Worm (Caenorhabditis elegans) whole organism, L4 larva: Measurements from ENCODE around the gene vab-23.

Source experiments
- D1046.2 ChIP-seq: fragments of 200-800 bp; sonication (Bioruptor generic); IDR thresholded peaks from 2 replicates; pipeline ENCODE4 v1.3.6; 2022; ENCODE audit warnings: missing genetic modification characterization, missing compliant biosample characterization
- F10B5.3 ChIP-seq: sonication (generic microtip); optimal IDR thresholded peaks from 2 replicates; lab custom pipeline; 2016; ENCODE audit warnings: mild to moderate bottlenecking, missing genetic modification characterization, missing compliant biosample characterization
- F44E2.7 ChIP-seq: fragments of 200-800 bp; sonication (Bioruptor generic); IDR thresholded peaks from 2 replicates; pipeline ENCODE4 v2.1.2; 2022; ENCODE audit warnings: missing genetic modification characterization, missing compliant biosample characterization
- R02D3.7 ChIP-seq: fragments of 150-350 bp; sonication (generic microtip); optimal IDR thresholded peaks from 3 replicates; lab custom pipeline; 2014; ENCODE audit warnings: missing biosample characterization, missing genetic modification characterization
- Y105C5A.15 ChIP-seq: fragments of 200-800 bp; sonication (Bioruptor generic); IDR thresholded peaks from 2 replicates; pipeline ENCODE4 v1.3.6; 2022; ENCODE audit warnings: missing genetic modification characterization, missing compliant biosample characterization
- Y48G9A.11 ChIP-seq: fragments of 200-800 bp; sonication (Bioruptor generic); IDR thresholded peaks from 2 replicates; pipeline ENCODE4 v1.3.6; 2022; ENCODE audit warnings: missing genetic modification reagents, missing genetic modification characterization, missing compliant biosample characterization
- Y5F2A.4 ChIP-seq: fragments of 200-800 bp; sonication (Bioruptor generic); optimal IDR thresholded peaks from 2 replicates; lab custom pipeline; 2018; ENCODE audit warnings: mild to moderate bottlenecking, missing genetic modification characterization, missing compliant biosample characterization
- Y75B8A.6 ChIP-seq: fragments of 200-800 bp; sonication (Bioruptor generic); IDR thresholded peaks from 2 replicates; pipeline ENCODE4 v1.3.6; 2022; ENCODE audit warnings: missing genetic modification reagents, missing genetic modification characterization, missing compliant biosample characterization
- ZK337.2 ChIP-seq: fragments of 200-800 bp; sonication (Bioruptor generic); IDR thresholded peaks from 2 replicates; pipeline ENCODE4 v1.3.6; 2022; ENCODE audit warnings: missing genetic modification reagents, missing genetic modification characterization, missing compliant biosample characterization
- ZK546.5 ChIP-seq, 2 experiments: sonication (generic microtip); optimal IDR thresholded peaks; 2 replicates each; lab custom pipeline; 2017; ENCODE audit warnings: missing biosample characterization in 2 of 2, missing genetic modification characterization in 2 of 2
- aly-2 ChIP-seq: sonication (generic microtip); optimal IDR thresholded peaks from 2 replicates; lab custom pipeline; 2018; ENCODE audit warnings: missing biosample characterization, missing genetic modification characterization
- ama-1 ChIP-seq: fragments of 150-350 bp; optimal IDR thresholded peaks from 2 replicates; lab custom pipeline; 2014; ENCODE audit warnings: inconsistent platforms, mixed read lengths
- ceh-32 ChIP-seq: sonication (generic microtip); optimal IDR thresholded peaks from 2 replicates; lab custom pipeline; 2016; ENCODE audit warnings: mild to moderate bottlenecking, missing genetic modification characterization, missing compliant biosample characterization; ENCODE audit not compliant: poor library complexity
- ceh-44 ChIP-seq: fragments of 200-800 bp; sonication (Bioruptor generic); IDR thresholded peaks from 2 replicates; pipeline ENCODE4 v1.3.6; 2022; ENCODE audit warnings: missing genetic modification reagents, missing genetic modification characterization, missing compliant biosample characterization
- ceh-62 ChIP-seq: sonication (generic microtip); optimal IDR thresholded peaks from 2 replicates; lab custom pipeline; 2017; ENCODE audit warnings: missing biosample characterization, missing genetic modification characterization
- ceh-82 ChIP-seq: sonication (generic microtip); optimal IDR thresholded peaks from 2 replicates; lab custom pipeline; 2017; ENCODE audit warnings: missing biosample characterization, missing genetic modification characterization
- dmd-9 ChIP-seq: fragments of 200-800 bp; sonication (Bioruptor generic); IDR thresholded peaks from 2 replicates; pipeline ENCODE4 v1.3.6; 2022; ENCODE audit warnings: missing genetic modification reagents, missing genetic modification characterization, missing compliant biosample characterization
- dpl-1 ChIP-seq: fragments of 150-350 bp; optimal IDR thresholded peaks from 2 replicates; lab custom pipeline; 2014; ENCODE audit warnings: missing biosample characterization, missing genetic modification reagents, missing genetic modification characterization
- fkh-10 ChIP-seq: fragments of 150-350 bp; optimal IDR thresholded peaks from 2 replicates; lab custom pipeline; 2014; ENCODE audit warnings: missing biosample characterization, missing genetic modification reagents, missing genetic modification characterization
- fos-1 ChIP-seq: fragments of 150-350 bp; optimal IDR thresholded peaks from 2 replicates; lab custom pipeline; 2014; ENCODE audit warnings: missing biosample characterization, missing genetic modification characterization
- jun-1 ChIP-seq: fragments of 150-350 bp; optimal IDR thresholded peaks from 2 replicates; lab custom pipeline; 2014; ENCODE audit warnings: missing biosample characterization, missing genetic modification reagents, missing genetic modification characterization
- lin-1 ChIP-seq: fragments of 200-800 bp; sonication (Bioruptor generic); IDR thresholded peaks from 2 replicates; pipeline ENCODE4 v1.3.6; 2022; ENCODE audit warnings: missing genetic modification reagents, missing genetic modification characterization, missing compliant biosample characterization
- lin-13 ChIP-seq: fragments of 150-350 bp; optimal IDR thresholded peaks from 2 replicates; lab custom pipeline; 2014; ENCODE audit warnings: missing biosample characterization, missing genetic modification reagents, missing genetic modification characterization
- lin-38 ChIP-seq: fragments of 200-800 bp; sonication (Bioruptor generic); IDR thresholded peaks from 2 replicates; pipeline ENCODE4 v1.3.6; 2022; ENCODE audit warnings: missing genetic modification reagents, missing genetic modification characterization, missing compliant biosample characterization
- lin-39 ChIP-seq: fragments of 150-350 bp; optimal IDR thresholded peaks from 2 replicates; lab custom pipeline; 2014; ENCODE audit warnings: missing biosample characterization, missing genetic modification reagents, missing genetic modification characterization
- lsy-2 ChIP-seq, 2 experiments: fragments of 150-350 bp in 1 of 2; sonication (generic microtip) in 1 of 2; optimal IDR thresholded peaks; 2 replicates each; lab custom pipeline; 2014 to 2017; ENCODE audit warnings: missing biosample characterization in 2 of 2, missing genetic modification characterization in 2 of 2
- madf-5 ChIP-seq, 2 experiments: fragments of 200-800 bp; sonication (Bioruptor generic); IDR thresholded peaks; 2 replicates each; pipeline ENCODE4 v1.3.6; 2022; ENCODE audit warnings: missing compliant biosample characterization in 2 of 2, missing genetic modification characterization in 2 of 2
- mdl-1 ChIP-seq, 2 experiments: fragments of 150-350 bp in 1 of 2; sonication (generic microtip) in 1 of 2; optimal IDR thresholded peaks; 2 replicates each; lab custom pipeline; 2014 to 2017; ENCODE audit warnings: missing biosample characterization in 2 of 2, missing genetic modification characterization in 2 of 2
- mdt-29 ChIP-seq: fragments of 200-800 bp; sonication (Bioruptor generic); IDR thresholded peaks from 2 replicates; pipeline ENCODE4 v1.3.6; 2022; ENCODE audit warnings: missing genetic modification reagents, missing genetic modification characterization, missing compliant biosample characterization
- mes-2 ChIP-seq: sonication (generic microtip); optimal IDR thresholded peaks from 2 replicates; lab custom pipeline; 2016; ENCODE audit warnings: missing genotype, mild to moderate bottlenecking, missing genetic modification characterization, missing compliant biosample characterization; ENCODE audit not compliant: poor library complexity, severe bottlenecking
- mxl-2 ChIP-seq: fragments of 200-800 bp; sonication (Bioruptor generic); conservative IDR thresholded peaks from 2 replicates; pipeline ENCODE4 v1.3.6; 2022; ENCODE audit warnings: missing genetic modification reagents, missing genetic modification characterization, missing compliant biosample characterization
- nhr-237 ChIP-seq: sonication (generic microtip); optimal IDR thresholded peaks from 2 replicates; lab custom pipeline; 2017; ENCODE audit warnings: missing biosample characterization, missing genetic modification characterization
- nhr-25 ChIP-seq: sonication (generic microtip); optimal IDR thresholded peaks from 2 replicates; lab custom pipeline; 2017; ENCODE audit warnings: missing genetic modification characterization, mild to moderate bottlenecking, missing compliant biosample characterization, antibody characterized with exemption, moderate library complexity, borderline replicate concordance; ENCODE audit not compliant: insufficient read depth
- nhr-28 ChIP-seq: fragments of 150-350 bp; optimal IDR thresholded peaks from 2 replicates; lab custom pipeline; 2014; ENCODE audit warnings: missing biosample characterization, missing genetic modification characterization
- nhr-48 ChIP-seq: sonication (generic microtip); optimal IDR thresholded peaks from 2 replicates; lab custom pipeline; 2016; ENCODE audit warnings: mild to moderate bottlenecking, missing genetic modification characterization, missing compliant biosample characterization
- nhr-6 ChIP-seq: fragments of 150-350 bp; optimal IDR thresholded peaks from 2 replicates; lab custom pipeline; 2014; ENCODE audit warnings: missing biosample characterization, missing genetic modification characterization
- nhr-76 ChIP-seq: fragments of 150-350 bp; optimal IDR thresholded peaks from 2 replicates; lab custom pipeline; 2014; ENCODE audit warnings: missing biosample characterization, missing genetic modification characterization
- nhr-77 ChIP-seq: fragments of 150-350 bp; optimal IDR thresholded peaks from 2 replicates; lab custom pipeline; 2014; ENCODE audit warnings: missing biosample characterization, missing genetic modification characterization
- php-3 ChIP-seq: fragments of 200-800 bp; sonication (Bioruptor generic); IDR thresholded peaks from 2 replicates; pipeline ENCODE4 v1.3.6; 2022; ENCODE audit warnings: missing genetic modification reagents, missing genetic modification characterization, missing compliant biosample characterization
- pqm-1 ChIP-seq: sonication (generic microtip); optimal IDR thresholded peaks from 2 replicates; lab custom pipeline; 2017; ENCODE audit warnings: missing biosample characterization, missing genetic modification characterization
- saeg-2 ChIP-seq: fragments of 200-800 bp; sonication (Bioruptor generic); IDR thresholded peaks from 2 replicates; pipeline ENCODE4 v1.3.6; 2022; ENCODE audit warnings: missing genetic modification reagents, missing genetic modification characterization, missing compliant biosample characterization
- sdz-12 ChIP-seq: fragments of 200-800 bp; sonication (Bioruptor generic); optimal IDR thresholded peaks from 2 replicates; lab custom pipeline; 2018; ENCODE audit warnings: mild to moderate bottlenecking, missing genetic modification characterization, missing compliant biosample characterization
- set-16 ChIP-seq: fragments of 200-800 bp; sonication (Bioruptor generic); IDR thresholded peaks from 2 replicates; pipeline ENCODE4 v1.3.6; 2022; ENCODE audit warnings: missing genetic modification reagents, missing genetic modification characterization, missing compliant biosample characterization
- snpc-1.2 ChIP-seq: fragments of 200-800 bp; sonication (Bioruptor generic); IDR thresholded peaks from 2 replicates; pipeline ENCODE4 v1.3.6; 2022; ENCODE audit warnings: missing genetic modification reagents, missing genetic modification characterization, missing compliant biosample characterization
- tra-1 ChIP-seq: fragments of 200-800 bp; sonication (Bioruptor generic); IDR thresholded peaks from 2 replicates; pipeline ENCODE4 v1.3.6; 2022; ENCODE audit warnings: missing genetic modification reagents, missing genetic modification characterization, missing compliant biosample characterization
- unc-39 ChIP-seq: sonication (generic microtip); optimal IDR thresholded peaks from 2 replicates; lab custom pipeline; 2017; ENCODE audit warnings: missing biosample characterization, missing genetic modification characterization
- unc-62 ChIP-seq, 3 experiments: fragments of 150-350 bp in 1 of 3; sonication (generic microtip); optimal IDR thresholded peaks in 2 of 3; peaks in 1 of 3; 1 replicate in 1 of 3; 2 replicates in 2 of 3; lab custom pipeline; 2014 to 2017; ENCODE audit warnings: missing biosample characterization in 3 of 3, missing genetic modification characterization in 3 of 3, missing genetic modification reagents in 3 of 3, missing genotype in 1 of 3
- zfp-3 ChIP-seq: fragments of 200-800 bp; sonication (Bioruptor generic); conservative IDR thresholded peaks from 2 replicates; pipeline ENCODE4 v1.3.6; 2022; ENCODE audit warnings: missing genetic modification reagents, missing genetic modification characterization, missing compliant biosample characterization
- zip-2 ChIP-seq: fragments of 150-350 bp; optimal IDR thresholded peaks from 2 replicates; lab custom pipeline; 2014; ENCODE audit warnings: missing biosample characterization, missing genetic modification characterization

The vab-23 gene

DNA sequence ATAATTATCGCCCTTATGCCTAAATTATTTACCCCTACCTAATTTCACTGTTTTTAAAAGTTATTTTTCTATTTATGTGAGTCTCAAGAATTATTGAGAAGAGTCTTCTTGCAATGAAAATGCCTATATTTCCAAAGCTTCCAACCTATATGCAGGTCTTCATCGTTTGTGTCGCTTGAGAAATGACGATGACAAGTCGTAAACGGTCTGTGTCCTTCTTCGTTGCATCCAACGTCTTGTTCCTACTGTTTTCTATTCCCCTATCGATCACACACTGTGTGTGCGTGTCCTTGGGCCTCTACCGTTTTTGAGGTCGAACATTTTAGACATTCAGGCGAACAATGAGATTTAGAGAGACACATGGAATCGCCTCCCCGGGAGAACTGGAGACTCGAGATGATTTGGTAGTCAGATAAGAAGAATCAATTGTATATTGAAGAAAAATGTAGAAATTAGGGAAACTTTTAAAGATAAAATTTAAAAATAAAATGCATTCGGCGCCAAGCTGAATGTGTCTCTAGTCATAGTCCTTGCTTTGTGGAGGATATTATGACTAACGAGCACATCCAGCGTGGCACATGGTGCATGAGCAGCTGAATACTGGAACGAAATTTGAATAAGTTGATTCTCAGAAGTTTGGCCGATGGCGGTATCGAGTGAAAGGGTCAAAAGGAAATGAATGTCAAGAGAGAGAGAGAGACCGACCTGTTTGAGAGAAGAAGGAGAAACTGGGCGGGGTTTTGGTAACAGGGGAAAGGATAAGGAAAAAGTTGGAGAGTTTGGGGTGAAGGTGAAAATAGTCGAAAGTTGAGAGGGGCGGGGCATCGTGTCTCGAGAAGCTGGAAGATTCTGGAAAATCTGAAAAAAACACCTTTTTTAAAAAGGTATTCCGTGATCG, 20.3 kb downstream of the vab-23 start:
- TF ChIP-seq lin-13 (no peak), nhr-48 (tag; lab: Kevin White, UChicago) (peak; percentile 12), saeg-2 (GFP tag; lab: Robert Waterston, UW) (no peak), zfp-3 (GFP tag; lab: Robert Waterston, UW) (no peak), zip-2 (tag; lab: Kevin White, UChicago) (no peak), ZK546.5 (tag; optimal IDR thresholded peaks at IDR 0.05; lab: Kevin White, UChicago) (no peak), ceh-32 (tag; lab: Kevin White, UChicago) (no peak), ama-1 (lab: Kevin White, UChicago) (peak; percentile 52), ZK337.2 (GFP tag; lab: Robert Waterston, UW) (no peak), Y48G9A.11 (GFP tag; lab: Robert Waterston, UW) (peak; percentile 36; the same call in 1 of the 2 replicates), set-16 (GFP tag; lab: Robert Waterston, UW) (no peak), unc-39 (no peak), aly-2 (peak; percentile 98), dpl-1 (GFP tag; lab: Kevin White, UChicago) (no peak), Y105C5A.15 (GFP tag; lab: Robert Waterston, UW) (peak; percentile 71; the same call in 1 of the 2 replicates), lin-1 (GFP tag; lab: Robert Waterston, UW) (no peak), R02D3.7 (no peak), lsy-2 (tag; optimal IDR thresholded peaks at IDR 0.05; lab: Kevin White, UChicago) (peak; percentile 13 to 20), nhr-76 (tag; lab: Kevin White, UChicago) (no peak), unc-62 (GFP tag; optimal IDR thresholded peaks at IDR 0.05 in 1 of 2; lab: Kevin White, UChicago) (peak in 1 of 2 experiments; percentile 60), unc-62 (tag; optimal IDR thresholded peaks at IDR 0.05; lab: Kevin White, UChicago) (no peak), pqm-1 (tag; lab: Kevin White, UChicago) (no peak), lin-39 (no peak), nhr-6 (tag; lab: Kevin White, UChicago) (no peak), fkh-10 (GFP tag; lab: Kevin White, UChicago) (no peak), sdz-12 (GFP tag; lab: Kevin White, UChicago) (no peak), nhr-25 (no peak), madf-5 (GFP tag; IDR thresholded peaks at IDR 0.05; lab: Robert Waterston, UW) (peak in 1 of 2 experiments; percentile 70; a peak in 1 of 4 replicates), mdt-29 (GFP tag; lab: Robert Waterston, UW) (peak; percentile 36; the same call in 1 of the 2 replicates), snpc-1.2 (GFP tag; lab: Robert Waterston, UW) (peak; percentile 7; the same call in 1 of the 2 replicates), nhr-77 (tag; lab: Kevin White, UChicago) (no peak), jun-1 (tag; lab: Kevin White, UChicago) (no peak), lin-38 (GFP tag; lab: Robert Waterston, UW) (peak; percentile 75), nhr-28 (no peak), php-3 (GFP tag; lab: Robert Waterston, UW) (no peak), F10B5.3 (no peak), fos-1 (no peak), ceh-62 (tag; lab: Kevin White, UChicago) (no peak), dmd-9 (GFP tag; lab: Robert Waterston, UW) (no peak), ceh-82 (tag; lab: Kevin White, UChicago) (no peak), mes-2 (tag; lab: Kevin White, UChicago) (peak; percentile 32), mdl-1 (tag; optimal IDR thresholded peaks at IDR 0.05; lab: Kevin White, UChicago) (no peak), F44E2.7 (GFP tag; lab: Robert Waterston, UW) (no peak), ceh-44 (GFP tag; lab: Robert Waterston, UW) (no peak), tra-1 (GFP tag; lab: Robert Waterston, UW) (0 out of 2 replicates have a peak, but pooled peaks have one; percentile 12), Y5F2A.4 (peak; percentile 23), Y75B8A.6 (no peak), nhr-237 (tag; lab: Kevin White, UChicago) (no peak), D1046.2 (GFP tag; lab: Robert Waterston, UW) (peak; percentile 59; the same call in 1 of the 2 replicates), mxl-2 (peak; percentile 21; the same call in 1 of the 2 replicates)
